Worm (Caenorhabditis elegans): ENCODE results near the gene nhr-84.

- TF ChIP-seq flt-1 (GFP tag; IDR thresholded peaks at IDR 0.05): no peak
- TF ChIP-seq cog-1 (tag; optimal IDR thresholded peaks at IDR 0.05): no peak
- no peak for TF ChIP-seq med-1 (GFP tag; optimal IDR thresholded peaks at IDR 0.05; ENCODE audit: insufficient read depth)
- TF ChIP-seq ztf-23 (GFP tag; IDR thresholded peaks at IDR 0.05): no peak
- TF ChIP-seq ref-1 (GFP tag; conservative IDR thresholded peaks at IDR 0.05): no peak
- TF ChIP-seq T22C8.4 (GFP tag; IDR thresholded peaks at IDR 0.05): no peak
Measured at ce11 chrV:15890115-15890514, 10.7 kb upstream of the nhr-84 start.

All from whole organism, midembryonic.